Fruit fly (Drosophila melanogaster) S2 (cell line): ENCODE data around the gene Cen.

Source experiments
- CG8478 ChIP-seq: fragments of >200 bp; optimal IDR thresholded peaks from 2 replicates; lab custom pipeline; 2018
- CTCF ChIP-seq, 2 experiments: fragments of >200 bp; optimal IDR thresholded peaks; 2 replicates each; lab custom pipeline; 2018

dm6 chr2L:20682136-20682733 lies 589 bp upstream of the Cen start, which contains the start of gene CG2617:
- TF ChIP-seq CTCF (optimal IDR thresholded peaks at IDR 0.05; lab: Kevin White, UChicago) (no peak), CG8478 (lab: Kevin White, UChicago) (no peak)
